Fruit fly (Drosophila melanogaster) whole organism, embryonic: ENCODE measurements around the gene foxo.

ENCODE experiments used
- Aef1 ChIP-seq: fragments of 200-800 bp; sonication (Bioruptor generic); IDR thresholded peaks from 3 replicates; pipeline ENCODE4 v1.3.6; 2022; ENCODE audit warnings: missing biosample characterization, missing genetic modification characterization
- B-H1 ChIP-seq: fragments of 200-800 bp; sonication (Bioruptor generic); IDR thresholded peaks from 3 replicates; pipeline ENCODE4 v1.3.6; 2022; ENCODE audit warnings: missing biosample characterization, missing genetic modification characterization
- BtbVII ChIP-seq: fragments of 200-800 bp; sonication (Bioruptor generic); optimal IDR thresholded peaks from 3 replicates; lab custom pipeline; 2017; ENCODE audit warnings: missing biosample characterization, mild to moderate bottlenecking, missing genetic modification characterization
- CG1024 ChIP-seq: fragments of 200-800 bp; sonication (Bioruptor generic); IDR thresholded peaks from 2 replicates; pipeline ENCODE4 v1.3.6; 2022; ENCODE audit warnings: missing biosample characterization, missing genetic modification characterization
- CG10565 ChIP-seq: fragments of 200-800 bp; sonication (Bioruptor generic); optimal IDR thresholded peaks from 3 replicates; lab custom pipeline; 2016; ENCODE audit warnings: missing biosample characterization, mild to moderate bottlenecking, missing genetic modification characterization
- CG10979 ChIP-seq: fragments of 200-800 bp; sonication (Bioruptor generic); optimal IDR thresholded peaks from 2 replicates; lab custom pipeline; 2018; ENCODE audit warnings: missing biosample characterization, mild to moderate bottlenecking, missing genetic modification characterization, moderate library complexity
- CG11093 ChIP-seq: fragments of 200-800 bp; sonication (Bioruptor generic); IDR thresholded peaks from 3 replicates; pipeline ENCODE4 v1.3.6; 2022; ENCODE audit warnings: missing biosample characterization, missing genetic modification characterization
- CG12744 ChIP-seq: fragments of 200-800 bp; sonication (Bioruptor generic); optimal IDR thresholded peaks from 2 replicates; lab custom pipeline; 2016; ENCODE audit warnings: missing biosample characterization, missing genetic modification characterization
- CG12942 ChIP-seq: fragments of 200-800 bp; sonication (Bioruptor generic); optimal IDR thresholded peaks from 3 replicates; lab custom pipeline; 2016; ENCODE audit warnings: missing biosample characterization, missing genetic modification characterization
- CG13123 ChIP-seq: fragments of 200-800 bp; sonication (Bioruptor generic); optimal IDR thresholded peaks from 2 replicates; lab custom pipeline; 2016; ENCODE audit warnings: missing biosample characterization, missing genetic modification characterization
- CG14860 ChIP-seq: fragments of 200-800 bp; sonication (Bioruptor generic); IDR thresholded peaks from 3 replicates; pipeline ENCODE4 v1.3.6; 2022; ENCODE audit warnings: missing biosample characterization, missing genetic modification characterization; ENCODE audit not compliant: partially characterized antibody
- CG1647 ChIP-seq: fragments of 200-800 bp; sonication (Bioruptor generic); optimal IDR thresholded peaks from 3 replicates; lab custom pipeline; 2016; ENCODE audit warnings: missing biosample characterization, missing genetic modification characterization
- CG16863 ChIP-seq: fragments of 200-800 bp; sonication (Bioruptor generic); optimal IDR thresholded peaks from 3 replicates; lab custom pipeline; 2016; ENCODE audit warnings: missing biosample characterization, missing genetic modification characterization
- CG18476 ChIP-seq: fragments of 200-800 bp; sonication (Bioruptor generic); optimal IDR thresholded peaks from 2 replicates; lab custom pipeline; 2016; ENCODE audit warnings: missing biosample characterization, mild to moderate bottlenecking, missing genetic modification characterization
- CG18619 ChIP-seq: fragments of 200-800 bp; sonication (Bioruptor generic); optimal IDR thresholded peaks from 3 replicates; lab custom pipeline; 2017; ENCODE audit warnings: missing biosample characterization, mild to moderate bottlenecking, missing genetic modification characterization
- CG2678 ChIP-seq: fragments of 200-800 bp; sonication (Bioruptor generic); optimal IDR thresholded peaks from 3 replicates; lab custom pipeline; 2019; ENCODE audit warnings: missing biosample characterization, mild to moderate bottlenecking, missing genetic modification characterization, moderate library complexity
- CG30431 ChIP-seq: fragments of 200-800 bp; sonication (Bioruptor generic); optimal IDR thresholded peaks from 2 replicates; lab custom pipeline; 2017; ENCODE audit warnings: missing biosample characterization, missing genetic modification characterization
- CG34224 ChIP-seq: fragments of 200-800 bp; sonication (Bioruptor generic); IDR thresholded peaks from 3 replicates; pipeline ENCODE4 v1.3.6; 2022; ENCODE audit warnings: missing biosample characterization, missing genetic modification characterization; ENCODE audit not compliant: partially characterized antibody
- CG4404 ChIP-seq: fragments of 200-800 bp; sonication (Bioruptor generic); IDR thresholded peaks from 2 replicates; pipeline ENCODE4 v1.3.6; 2022; ENCODE audit warnings: missing biosample characterization, missing genetic modification characterization
- CG7745 ChIP-seq: fragments of 200-800 bp; sonication (Bioruptor generic); optimal IDR thresholded peaks from 2 replicates; lab custom pipeline; 2018; ENCODE audit warnings: missing biosample characterization, mild to moderate bottlenecking, missing genetic modification characterization, moderate library complexity
- CG8089 ChIP-seq: fragments of 200-800 bp; sonication (Bioruptor generic); optimal IDR thresholded peaks from 3 replicates; lab custom pipeline; 2016; ENCODE audit warnings: missing biosample characterization, missing genetic modification characterization
- CG8765 ChIP-seq: fragments of 200-800 bp; sonication (Bioruptor generic); IDR thresholded peaks from 2 replicates; pipeline ENCODE4 v1.3.6; 2022; ENCODE audit warnings: missing biosample characterization, missing genetic modification characterization
- CG8944 ChIP-seq: fragments of 200-800 bp; sonication (Bioruptor generic); optimal IDR thresholded peaks from 3 replicates; lab custom pipeline; 2016; ENCODE audit warnings: missing biosample characterization, missing genetic modification characterization
- CG9876 ChIP-seq: fragments of 200-800 bp; sonication (Bioruptor generic); optimal IDR thresholded peaks from 2 replicates; lab custom pipeline; 2016; ENCODE audit warnings: missing biosample characterization, missing genetic modification characterization
- Camta ChIP-seq: fragments of 200-800 bp; sonication (Bioruptor generic); optimal IDR thresholded peaks from 2 replicates; lab custom pipeline; 2016; ENCODE audit warnings: missing biosample characterization, missing genetic modification characterization
- CkIIα-i1 ChIP-seq: fragments of 200-800 bp; sonication (Bioruptor generic); IDR thresholded peaks from 2 replicates; pipeline ENCODE4 v1.3.6; 2022; ENCODE audit warnings: missing biosample characterization, missing genetic modification characterization
- Dad ChIP-seq: fragments of 200-800 bp; sonication (Bioruptor generic); optimal IDR thresholded peaks from 3 replicates; lab custom pipeline; 2016; ENCODE audit warnings: missing biosample characterization, missing genetic modification characterization
- Dip3 ChIP-seq: fragments of 200-800 bp; sonication (Bioruptor generic); optimal IDR thresholded peaks from 3 replicates; lab custom pipeline; 2016; ENCODE audit warnings: missing biosample characterization, missing genetic modification characterization
- E2f2 ChIP-seq: fragments of 200-800 bp; sonication (Bioruptor generic); IDR thresholded peaks from 2 replicates; pipeline ENCODE4 v1.3.6; 2022; ENCODE audit warnings: missing biosample characterization, missing genetic modification characterization
- Ets65A ChIP-seq: fragments of 200-800 bp; sonication (Bioruptor generic); peaks from one replicate; lab custom pipeline; 2016; ENCODE audit warnings: missing biosample characterization, missing genetic modification characterization
- GATAe ChIP-seq: fragments of 200-800 bp; sonication (Bioruptor generic); conservative IDR thresholded peaks from 2 replicates; pipeline ENCODE4 v1.3.6; 2022; ENCODE audit warnings: missing biosample characterization, missing genetic modification characterization
- HmgZ ChIP-seq: fragments of 200-800 bp; sonication (Bioruptor generic); optimal IDR thresholded peaks from 2 replicates; lab custom pipeline; 2018; ENCODE audit warnings: missing biosample characterization, mild to moderate bottlenecking, missing genetic modification characterization
- Hsf ChIP-seq: fragments of 200-800 bp; sonication (Bioruptor generic); optimal IDR thresholded peaks from 3 replicates; lab custom pipeline; 2016; ENCODE audit warnings: missing biosample characterization, missing genetic modification characterization
- Lhr ChIP-seq: fragments of 200-800 bp; sonication (Bioruptor generic); optimal IDR thresholded peaks from 3 replicates; lab custom pipeline; 2017; ENCODE audit warnings: mild to moderate bottlenecking, missing biosample characterization, missing genetic modification reagents, missing genetic modification characterization
- PHDP ChIP-seq: fragments of 200-800 bp; sonication (Bioruptor generic); optimal IDR thresholded peaks from 3 replicates; lab custom pipeline; 2018; ENCODE audit warnings: missing biosample characterization, mild to moderate bottlenecking, missing genetic modification characterization, moderate library complexity
- Pdp1 ChIP-seq, 2 experiments: fragments of 200-800 bp; sonication (Bioruptor generic); optimal IDR thresholded peaks; 3 replicates each; lab custom pipeline; 2016; ENCODE audit warnings: missing biosample characterization in 2 of 2, missing genetic modification characterization in 2 of 2, mild to moderate bottlenecking in 1 of 2, moderate library complexity in 1 of 2
- Stat92E ChIP-seq, 3 experiments: fragments of >200 bp in 2 of 3; fragments of 200-800 bp in 1 of 3; sonication (Bioruptor generic) in 1 of 3; optimal IDR thresholded peaks; 2 replicates each; lab custom pipeline; 2017 to 2019; ENCODE audit warnings: missing biosample characterization in 3 of 3, missing genetic modification characterization in 3 of 3, mild to moderate bottlenecking in 1 of 3, moderate library complexity in 1 of 3
- bsh ChIP-seq, 2 experiments: fragments of 200-800 bp; sonication (Bioruptor generic); optimal IDR thresholded peaks; 2 replicates each; lab custom pipeline; 2017 to 2018; ENCODE audit warnings: mild to moderate bottlenecking in 2 of 2, missing biosample characterization in 2 of 2, missing genetic modification characterization in 2 of 2, moderate library complexity in 1 of 2
- emc ChIP-seq: fragments of 200-800 bp; sonication (Bioruptor generic); optimal IDR thresholded peaks from 2 replicates; lab custom pipeline; 2016; ENCODE audit warnings: missing biosample characterization, missing genetic modification characterization
- fd102C ChIP-seq: fragments of 200-800 bp; sonication (Bioruptor generic); optimal IDR thresholded peaks from 2 replicates; lab custom pipeline; 2018; ENCODE audit warnings: missing biosample characterization, mild to moderate bottlenecking, missing genetic modification characterization, moderate library complexity
- hth ChIP-seq: fragments of >200 bp; optimal IDR thresholded peaks from 2 replicates; lab custom pipeline; 2017; ENCODE audit warnings: inconsistent platforms
- jumu ChIP-seq: fragments of 200-800 bp; sonication (Bioruptor generic); optimal IDR thresholded peaks from 3 replicates; lab custom pipeline; 2016; ENCODE audit warnings: missing biosample characterization, missing genetic modification characterization
- lmd ChIP-seq: fragments of 200-800 bp; sonication (Bioruptor generic); IDR thresholded peaks from 2 replicates; pipeline ENCODE4 v1.3.6; 2022; ENCODE audit warnings: missing biosample characterization, missing genetic modification characterization
- mirr ChIP-seq: fragments of 200-800 bp; sonication (Bioruptor generic); optimal IDR thresholded peaks from 3 replicates; lab custom pipeline; 2018; ENCODE audit warnings: missing biosample characterization, mild to moderate bottlenecking, missing genetic modification characterization
- pita ChIP-seq: fragments of 200-800 bp; sonication (Bioruptor generic); optimal IDR thresholded peaks from 2 replicates; lab custom pipeline; 2017; ENCODE audit warnings: missing biosample characterization, mild to moderate bottlenecking, missing genetic modification characterization
- sens ChIP-seq: fragments of 200-800 bp; sonication (Bioruptor generic); peaks from one replicate; lab custom pipeline; 2016; ENCODE audit warnings: missing biosample characterization, missing genetic modification characterization
- sisA ChIP-seq: fragments of 200-800 bp; sonication (Bioruptor generic); IDR thresholded peaks from 2 replicates; pipeline ENCODE4 v1.3.6; 2022; ENCODE audit warnings: missing biosample characterization, missing genetic modification characterization
- slp2 ChIP-seq: fragments of 200-800 bp; sonication (Bioruptor generic); optimal IDR thresholded peaks from 2 replicates; lab custom pipeline; 2016; ENCODE audit warnings: missing biosample characterization, missing genetic modification characterization
- so ChIP-seq: fragments of 200-800 bp; sonication (Bioruptor generic); IDR thresholded peaks from 3 replicates; pipeline ENCODE4 v1.3.6; 2022; ENCODE audit warnings: missing biosample characterization, missing genetic modification characterization
- sob ChIP-seq: fragments of 200-800 bp; sonication (Bioruptor generic); IDR thresholded peaks from 2 replicates; pipeline ENCODE4 v1.3.6; 2022; ENCODE audit warnings: missing biosample characterization, missing genetic modification characterization
- yki ChIP-seq: fragments of >200 bp; optimal IDR thresholded peaks from 3 replicates; lab custom pipeline; 2018
- z ChIP-seq: fragments of 200-800 bp; sonication (Bioruptor generic); IDR thresholded peaks from 3 replicates; pipeline ENCODE4 v1.3.6; 2022; ENCODE audit warnings: missing biosample characterization, missing genetic modification characterization

Gene foxo

dm6 chr3R:14122347-14122812 lies 65.6 kb downstream of the foxo start, which contains the start of the genes Abi and twf (continued):
- peak; percentile 50 for TF ChIP-seq slp2 (GFP tag; lab: Kevin White, UChicago)
- peak; percentile 20 for TF ChIP-seq emc (GFP tag; lab: Kevin White, UChicago)
- peak; percentile 6 for TF ChIP-seq BtbVII (GFP tag; lab: Kevin White, UChicago)
- TF ChIP-seq sob = peak; percentile 80
- no peak for TF ChIP-seq hth (lab: Kevin White, UChicago)
- no peak for TF ChIP-seq CG14860 (GFP tag; lab: Robert Waterston, UW)
- peak; percentile 51 for TF ChIP-seq jumu (GFP tag; lab: Kevin White, UChicago)
- peak; percentile 59 for TF ChIP-seq CG16863 (GFP tag; lab: Kevin White, UChicago)
- peak; percentile 66 for TF ChIP-seq HmgZ
- peak; percentile 60 for TF ChIP-seq CG10979 (tag; lab: Kevin White, UChicago)
- TF ChIP-seq Pdp1 (GFP tag; optimal IDR thresholded peaks at IDR 0.05; lab: Kevin White, UChicago) = peak; percentile 41 to 71
- 0 out of 3 replicates have a peak, but pooled peaks have one; percentile 10 for TF ChIP-seq CG34224 (GFP tag; lab: Robert Waterston, UW)
- TF ChIP-seq sisA (GFP tag; lab: Robert Waterston, UW) = peak; percentile 64
- TF ChIP-seq PHDP (tag; lab: Kevin White, UChicago) = peak; percentile 74
- no peak for TF ChIP-seq pita (GFP tag; lab: Kevin White, UChicago)
- no peak for TF ChIP-seq GATAe (GFP tag; lab: Robert Waterston, UW)
- TF ChIP-seq Hsf (GFP tag; lab: Kevin White, UChicago) = peak; percentile 78
- TF ChIP-seq CG18619 (GFP tag; lab: Kevin White, UChicago) = peak; percentile 45
- TF ChIP-seq CG13123 (GFP tag; lab: Kevin White, UChicago) = peak; percentile 75
- TF ChIP-seq mirr = no peak
- peak; percentile 80 for TF ChIP-seq Ets65A
- peak in 1 of 3 experiments; percentile 36 for TF ChIP-seq Stat92E (GFP tag; optimal IDR thresholded peaks at IDR 0.05; lab: Kevin White, UChicago)
- TF ChIP-seq Camta (GFP tag; lab: Kevin White, UChicago) = peak; percentile 64
- TF ChIP-seq CG12744 (GFP tag; lab: Kevin White, UChicago) = peak; percentile 33
- peak; percentile 54 for TF ChIP-seq E2f2 (GFP tag; lab: Robert Waterston, UW)
- peak; percentile 48 for TF ChIP-seq Dip3 (GFP tag; lab: Kevin White, UChicago)
- TF ChIP-seq sens = peak; percentile 95
- TF ChIP-seq so = no peak
- no peak for TF ChIP-seq CG8765
- TF ChIP-seq CG8944 (GFP tag; lab: Kevin White, UChicago) = peak; percentile 33
- TF ChIP-seq z (GFP tag; lab: Robert Waterston, UW) = no peak
- TF ChIP-seq bsh (GFP tag; optimal IDR thresholded peaks at IDR 0.05; lab: Kevin White, UChicago) = peak in 1 of 2 experiments; percentile 62
- TF ChIP-seq Dad (GFP tag; lab: Kevin White, UChicago) = peak; percentile 62
- peak; percentile 52; the same call in 1 of the 2 replicates for TF ChIP-seq CG4404 (GFP tag; lab: Robert Waterston, UW)
- peak; percentile 12 for TF ChIP-seq fd102C (GFP tag; lab: Kevin White, UChicago)
- no peak for TF ChIP-seq yki (lab: Kevin White, UChicago)
- TF ChIP-seq CG8089 (GFP tag; lab: Kevin White, UChicago) = peak; percentile 16
- no peak for TF ChIP-seq CG7745 (tag; lab: Kevin White, UChicago)
- TF ChIP-seq Lhr (GFP tag; lab: Kevin White, UChicago) = peak; percentile 42
- TF ChIP-seq CG10565 (GFP tag; lab: Kevin White, UChicago) = no peak
- peak; percentile 75 for TF ChIP-seq CG12942 (GFP tag; lab: Kevin White, UChicago)
- peak; percentile 35 for TF ChIP-seq CG30431 (GFP tag; lab: Kevin White, UChicago)
- TF ChIP-seq CG11093 = no peak
- TF ChIP-seq Aef1 (GFP tag; lab: Robert Waterston, UW) = peak; percentile 68
- TF ChIP-seq CG18476 (GFP tag; lab: Kevin White, UChicago) = peak; percentile 57
- no peak; the same call in 2 of the 3 replicates for TF ChIP-seq B-H1 (GFP tag; lab: Robert Waterston, UW)
- peak; percentile 54 for TF ChIP-seq lmd (GFP tag; lab: Robert Waterston, UW)
- TF ChIP-seq CG2678 (tag; lab: Kevin White, UChicago) = no peak
- TF ChIP-seq CkIIα-i1 (GFP tag; lab: Robert Waterston, UW) = no peak
- TF ChIP-seq CG1024 (GFP tag; lab: Robert Waterston, UW) = no peak
- TF ChIP-seq CG9876 (GFP tag; lab: Kevin White, UChicago) = no peak
- peak; percentile 29 for TF ChIP-seq CG1647
